Fruit fly (Drosophila melanogaster) Kc167 (cell line): ENCODE measurements around the gene CG43844.

ENCODE experiments used
- Sin3A ChIP-seq: fragments of >200 bp; optimal IDR thresholded peaks from 2 replicates; lab custom pipeline; 2018; ENCODE audit warnings: missing external identifiers
- h ChIP-seq: fragments of >200 bp; optimal IDR thresholded peaks from 3 replicates; lab custom pipeline; 2018; ENCODE audit warnings: missing external identifiers
- insv ChIP-seq: fragments of >200 bp; optimal IDR thresholded peaks from 3 replicates; lab custom pipeline; 2018; ENCODE audit warnings: missing external identifiers
- psq ChIP-seq: fragments of >200 bp; optimal IDR thresholded peaks from 2 replicates; lab custom pipeline; 2017; ENCODE audit warnings: missing external identifiers
- ttk ChIP-seq: sonication (Bioruptor generic); optimal IDR thresholded peaks from 2 replicates; lab custom pipeline; 2017; ENCODE audit warnings: missing external identifiers

dm6 chr3R:21839636-21840035, 49.7 kb upstream of the CG43844 start:
- TF ChIP-seq h (lab: Kevin White, UChicago) = no peak
- TF ChIP-seq psq = no peak
- TF ChIP-seq insv (lab: Kevin White, UChicago) = no peak
- TF ChIP-seq Sin3A (lab: Kevin White, UChicago) = no peak
- TF ChIP-seq ttk (lab: Kevin White, UChicago) = no peak
